Worm (Caenorhabditis elegans) whole organism, L3 larva: ENCODE data around the gene srab-11.

Experiments
- ZK546.5 ChIP-seq: sonication (generic microtip); optimal IDR thresholded peaks from 2 replicates; lab custom pipeline; 2017; ENCODE audit warnings: missing biosample characterization, missing genetic modification characterization
- skn-1 ChIP-seq: fragments of 150-350 bp; optimal IDR thresholded peaks from 2 replicates; lab custom pipeline; 2014; ENCODE audit warnings: missing biosample characterization, missing genetic modification characterization

ce11 chrV:3105810-3106209, 41.0 kb downstream of the srab-11 start, which contains the start of gene str-69:
- TF ChIP-seq skn-1 (tag; lab: Kevin White, UChicago) (no peak), ZK546.5 (tag; lab: Kevin White, UChicago) (no peak)
